Fruit fly (Drosophila melanogaster): ENCODE results near the gene CG31205.

dm6 chr3R:20766156-20766486, 34.7 kb downstream of the CG31205 start:
- TF ChIP-seq CG8478 (optimal IDR thresholded peaks at IDR 0.05), result no peak
- no peak for TF ChIP-seq CTCF (optimal IDR thresholded peaks at IDR 0.05)

Data from S2 (cell line).